Worm (Caenorhabditis elegans) whole organism, midembryonic: Measurements from ENCODE around the gene T03G6.7.

Experiments
- T22C8.4 ChIP-seq: fragments of 200-800 bp; sonication (Bioruptor generic); IDR thresholded peaks from 2 replicates; pipeline ENCODE4 v1.3.6; 2022; ENCODE audit warnings: missing genetic modification characterization, missing compliant biosample characterization
- cog-1 ChIP-seq: sonication (generic microtip); optimal IDR thresholded peaks from 2 replicates; lab custom pipeline; 2016; ENCODE audit warnings: missing genetic modification characterization, missing compliant biosample characterization
- flt-1 ChIP-seq: fragments of 200-800 bp; sonication (Bioruptor generic); IDR thresholded peaks from 2 replicates; pipeline ENCODE4 v1.3.6; 2022; ENCODE audit warnings: missing genetic modification characterization, missing compliant biosample characterization
- klf-2 ChIP-seq: fragments of 200-800 bp; sonication (Bioruptor generic); conservative IDR thresholded peaks from 2 replicates; pipeline ENCODE4 v1.3.6; 2022; ENCODE audit warnings: missing genetic modification reagents, missing genetic modification characterization, missing compliant biosample characterization
- med-1 ChIP-seq: sonication (generic microtip); optimal IDR thresholded peaks from 2 replicates; lab custom pipeline; 2017; ENCODE audit warnings: missing genetic modification characterization, mild to moderate bottlenecking, missing compliant biosample characterization, antibody characterized with exemption, missing genetic modification reagents; ENCODE audit not compliant: insufficient read depth
- ref-1 ChIP-seq: fragments of 200-800 bp; sonication (Bioruptor generic); conservative IDR thresholded peaks from 2 replicates; pipeline ENCODE4 v1.3.6; 2022; ENCODE audit warnings: missing genetic modification reagents, missing genetic modification characterization, missing compliant biosample characterization
- tab-1 ChIP-seq: fragments of 200-800 bp; sonication (Bioruptor generic); IDR thresholded peaks from 2 replicates; pipeline ENCODE4 v1.3.6; 2022; ENCODE audit warnings: missing genetic modification characterization, missing compliant biosample characterization
- ztf-23 ChIP-seq: fragments of 200-800 bp; sonication (Bioruptor generic); IDR thresholded peaks from 2 replicates; pipeline ENCODE4 v1.3.6; 2022; ENCODE audit warnings: missing genetic modification reagents, missing genetic modification characterization, missing compliant biosample characterization
- ztf-29 ChIP-seq: fragments of 200-800 bp; sonication (Bioruptor generic); IDR thresholded peaks from 2 replicates; pipeline ENCODE4 v1.3.6; 2022; ENCODE audit warnings: missing genetic modification reagents, missing genetic modification characterization, missing compliant biosample characterization

T03G6.7 gene

DNA sequence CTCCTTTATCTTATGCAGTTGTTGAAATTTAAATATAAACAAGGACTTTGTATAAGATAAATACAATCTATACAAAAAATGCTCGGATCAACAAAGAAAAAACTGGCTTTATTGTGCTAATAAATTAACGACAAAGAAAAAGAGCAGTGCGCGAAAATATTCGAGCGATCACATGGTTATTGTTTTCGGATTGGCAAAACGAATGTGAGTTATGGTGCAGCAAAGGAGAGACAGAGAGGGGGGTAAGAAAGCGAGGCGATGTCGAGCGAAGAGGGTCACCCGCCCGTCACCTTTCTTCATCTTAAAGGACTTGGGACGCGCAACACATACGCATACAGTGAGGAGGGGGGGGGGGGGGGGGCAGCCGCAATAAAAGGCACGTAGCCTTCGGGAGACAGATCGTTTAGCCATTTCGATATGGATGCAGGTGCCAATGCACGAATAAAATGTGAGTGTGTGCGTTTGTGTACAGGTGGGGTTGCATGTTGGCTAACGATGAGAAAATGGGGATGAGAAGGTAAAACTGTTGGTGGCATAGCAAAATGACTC is 10.6 kb upstream of the T03G6.7 start:
- TF ChIP-seq flt-1 (0 out of 2 replicates have a peak, but pooled peaks have one; percentile 57), tab-1 (GFP tag; lab: Robert Waterston, UW) (no peak), ztf-29 (GFP tag; lab: Robert Waterston, UW) (peak; percentile 46; the same call in 1 of the 2 replicates)

DNA sequence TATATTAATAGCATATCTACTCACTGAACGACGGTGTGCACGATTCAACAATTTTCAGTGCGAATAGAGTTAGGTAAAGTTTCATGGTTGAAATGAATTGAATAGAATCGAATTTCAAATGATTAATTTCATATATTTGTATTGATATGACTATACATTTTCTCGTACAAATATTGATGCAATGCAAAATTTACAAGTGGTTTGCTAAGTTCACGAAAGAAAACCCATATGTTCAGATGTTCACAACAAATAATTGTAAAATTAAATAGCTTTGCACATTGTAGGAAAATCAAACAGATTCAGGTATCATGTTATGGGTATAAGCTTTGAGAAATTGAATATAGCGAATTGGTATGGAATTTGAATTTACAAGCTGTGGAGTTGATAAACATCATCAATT is 8.2 kb upstream of the T03G6.7 start, which contains the start of gene H01M10.2:
Gene H01M10.2, minus strand, starts transcription at position 101 of the 400 bp plus-strand sequence.
- TF ChIP-seq flt-1 (no peak), tab-1 (GFP tag; lab: Robert Waterston, UW) (no peak), cog-1 (tag; lab: Kevin White, UChicago) (no peak), med-1 (GFP tag; lab: Kevin White, UChicago) (no peak)

DNA sequence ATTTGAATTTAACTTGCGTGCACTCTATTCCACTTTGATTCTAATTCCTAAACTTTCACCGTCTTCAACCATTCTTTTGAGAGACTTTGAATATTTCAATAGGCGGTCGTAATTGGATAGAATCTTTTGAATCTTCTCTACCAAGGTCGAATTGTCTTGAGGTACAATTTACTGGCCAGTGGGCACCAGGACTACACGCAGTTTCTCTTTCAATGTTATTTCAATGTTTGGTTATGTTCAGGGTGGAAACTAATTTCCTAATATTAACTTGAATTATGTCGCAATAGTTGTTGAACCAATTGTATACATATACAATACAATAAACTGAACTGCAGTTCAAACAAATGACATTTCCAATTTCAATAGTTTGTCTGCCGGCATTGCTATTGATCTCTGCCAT is 5.8 kb upstream of the T03G6.7 start:
- no peak for TF ChIP-seq klf-2 (GFP tag; lab: Robert Waterston, UW)
- no peak for TF ChIP-seq cog-1 (tag; lab: Kevin White, UChicago)
- no peak for TF ChIP-seq med-1 (GFP tag; lab: Kevin White, UChicago)
- TF ChIP-seq ref-1 (GFP tag; lab: Robert Waterston, UW), result no peak
- TF ChIP-seq T22C8.4 (GFP tag; lab: Robert Waterston, UW), result no peak
- no peak for TF ChIP-seq tab-1 (GFP tag; lab: Robert Waterston, UW)
- TF ChIP-seq flt-1, result no peak
- TF ChIP-seq ztf-23 (GFP tag; lab: Robert Waterston, UW), result no peak
- no peak for TF ChIP-seq ztf-29 (GFP tag; lab: Robert Waterston, UW)

DNA sequence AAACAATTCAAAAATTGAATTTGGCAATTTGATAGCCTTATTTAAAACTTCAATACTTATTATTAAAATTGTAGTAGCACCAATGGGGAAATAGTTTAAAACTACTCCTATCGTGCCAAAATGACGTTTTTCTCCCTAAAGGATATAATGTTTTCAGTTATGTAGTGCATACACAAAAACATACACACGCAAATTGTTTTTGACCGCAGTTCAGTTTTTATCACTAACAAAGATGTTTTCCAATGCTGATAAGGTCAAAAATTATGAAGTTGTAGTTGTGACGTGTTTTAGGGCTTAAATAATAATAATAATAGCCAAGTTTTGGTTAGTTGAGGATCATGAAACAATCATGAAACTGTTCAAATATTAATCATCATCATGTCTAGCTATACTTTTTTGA is 3.8 kb upstream of the T03G6.7 start:
- TF ChIP-seq med-1 (GFP tag; lab: Kevin White, UChicago) (no peak), T22C8.4 (GFP tag; lab: Robert Waterston, UW) (no peak), ztf-29 (GFP tag; lab: Robert Waterston, UW) (no peak), flt-1 (no peak), klf-2 (GFP tag; lab: Robert Waterston, UW) (no peak), ref-1 (GFP tag; lab: Robert Waterston, UW) (no peak), ztf-23 (GFP tag; lab: Robert Waterston, UW) (no peak), tab-1 (GFP tag; lab: Robert Waterston, UW) (no peak), cog-1 (tag; lab: Kevin White, UChicago) (no peak)

DNA sequence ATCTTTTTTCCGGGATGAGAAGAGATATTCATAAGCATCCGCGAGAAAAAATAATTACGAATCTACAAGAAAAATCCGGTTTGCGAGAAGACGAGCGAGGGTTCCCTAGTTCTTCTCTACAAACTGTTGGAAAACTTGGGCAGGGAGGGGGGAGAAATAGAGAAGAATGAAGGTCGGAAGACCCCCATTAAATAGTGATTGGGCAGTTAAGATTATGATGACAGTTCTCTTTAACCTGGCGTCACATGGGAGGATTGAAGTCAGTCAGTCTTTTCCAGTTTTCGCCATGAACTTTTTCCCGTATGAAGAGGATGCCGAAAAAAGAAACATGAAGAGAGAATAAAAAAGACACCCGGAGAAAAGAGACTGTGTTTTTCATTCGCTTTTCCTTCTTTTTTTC is 3.1 kb upstream of the T03G6.7 start:
- TF ChIP-seq ztf-23 (GFP tag; lab: Robert Waterston, UW) (no peak), tab-1 (GFP tag; lab: Robert Waterston, UW) (no peak), flt-1 (no peak), cog-1 (tag; lab: Kevin White, UChicago) (no peak), T22C8.4 (GFP tag; lab: Robert Waterston, UW) (no peak), ref-1 (GFP tag; lab: Robert Waterston, UW) (no peak), klf-2 (GFP tag; lab: Robert Waterston, UW) (no peak), ztf-29 (GFP tag; lab: Robert Waterston, UW) (no peak), med-1 (GFP tag; lab: Kevin White, UChicago) (no peak)

DNA sequence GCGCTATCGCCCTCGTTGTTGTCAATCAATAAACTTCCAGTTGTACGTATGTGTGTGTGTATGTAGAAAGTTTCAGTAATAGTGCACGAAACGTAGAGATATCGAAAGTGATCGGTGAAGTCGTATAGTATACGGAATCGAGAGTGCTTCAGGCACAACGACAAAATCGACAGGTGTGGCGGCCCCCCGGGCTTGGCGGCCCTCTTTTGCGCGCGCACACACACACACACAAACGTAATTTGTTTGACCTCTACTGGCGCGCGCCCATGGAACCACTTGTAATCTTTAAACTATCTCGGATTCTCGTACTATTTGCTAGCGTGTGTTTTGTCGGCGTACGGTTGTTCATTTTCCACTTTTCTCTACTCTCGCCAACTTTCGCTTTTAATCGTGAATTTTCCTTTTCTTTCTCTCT is 2.2 kb upstream of the T03G6.7 start:
- no peak for TF ChIP-seq med-1 (GFP tag; lab: Kevin White, UChicago)
- no peak for TF ChIP-seq flt-1
- no peak for TF ChIP-seq klf-2 (GFP tag; lab: Robert Waterston, UW)
- no peak for TF ChIP-seq tab-1 (GFP tag; lab: Robert Waterston, UW)
- peak; percentile 56 for TF ChIP-seq cog-1 (tag; lab: Kevin White, UChicago)
- no peak for TF ChIP-seq ref-1 (GFP tag; lab: Robert Waterston, UW)
- TF ChIP-seq ztf-23 (GFP tag; lab: Robert Waterston, UW), result 0 out of 2 replicates have a peak, but pooled peaks have one; percentile 49
- TF ChIP-seq T22C8.4 (GFP tag; lab: Robert Waterston, UW), result 0 out of 2 replicates have a peak, but pooled peaks have one; percentile 40
- TF ChIP-seq ztf-29 (GFP tag; lab: Robert Waterston, UW), result no peak

DNA sequence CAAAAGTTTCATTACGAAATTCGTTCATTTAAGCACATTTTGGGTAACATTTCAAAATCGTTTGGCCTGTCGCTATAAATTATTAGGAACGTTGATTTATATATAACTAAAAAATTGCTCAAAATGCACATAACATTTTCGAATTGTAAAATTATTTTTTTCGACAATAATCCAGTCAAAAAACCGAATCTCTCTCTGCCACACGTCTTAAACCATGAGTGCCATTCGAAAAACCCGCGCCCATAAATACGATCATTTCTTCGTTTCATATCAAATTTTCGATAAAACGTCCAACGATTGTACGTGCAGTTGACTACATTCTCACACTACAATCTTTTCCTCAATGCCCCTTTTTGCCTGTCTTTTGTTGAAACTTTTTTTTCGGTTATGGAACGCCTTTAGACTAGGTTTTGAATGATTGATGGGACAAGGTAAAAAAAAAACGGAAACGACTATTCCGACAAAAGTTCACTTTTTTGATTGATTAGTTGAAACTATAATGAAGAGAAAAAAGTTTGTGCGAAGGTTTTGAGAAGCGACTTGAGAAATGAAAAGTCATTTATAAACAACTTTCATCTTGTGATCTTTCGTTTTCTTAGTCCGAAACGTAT is 1.1 kb upstream of the T03G6.7 start:
- no peak for TF ChIP-seq med-1 (GFP tag; lab: Kevin White, UChicago)

DNA sequence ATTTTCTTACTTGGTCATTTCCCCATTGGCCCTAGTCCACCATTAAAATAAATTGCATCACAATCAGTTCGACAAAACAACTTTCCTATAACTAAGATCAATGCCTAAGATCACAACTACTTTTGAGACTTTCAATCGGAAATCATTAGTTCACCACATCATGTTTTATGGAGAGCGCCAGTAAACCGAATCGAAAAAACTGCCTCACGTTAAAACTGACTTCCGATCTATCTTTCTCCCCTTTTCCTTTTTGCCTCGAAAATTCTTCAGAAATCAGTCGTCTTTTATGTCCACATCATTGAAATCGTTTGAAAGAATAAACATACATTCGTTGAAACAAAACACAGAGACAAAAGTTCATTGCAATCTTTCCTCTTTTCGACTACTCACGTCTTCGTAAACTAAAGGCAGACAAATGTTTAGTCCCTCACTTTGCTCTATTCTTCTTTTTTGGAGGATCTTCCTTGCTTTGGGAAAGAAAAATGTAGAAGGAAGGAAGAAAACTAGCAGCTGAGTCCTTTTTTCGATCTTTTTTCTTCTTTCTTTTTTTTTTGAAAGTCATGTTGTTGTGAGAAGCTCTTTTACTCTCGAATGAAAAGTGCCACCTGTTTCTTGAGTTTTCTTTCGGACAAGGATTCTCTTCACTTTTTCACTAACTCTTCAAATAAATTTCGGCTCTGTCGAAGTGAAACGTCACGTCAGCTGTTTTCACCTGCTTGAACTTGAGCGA is 1.4 kb downstream of the T03G6.7 start:
- TF ChIP-seq med-1 (GFP tag; lab: Kevin White, UChicago) (no peak), ztf-29 (GFP tag; lab: Robert Waterston, UW) (no peak), T22C8.4 (GFP tag; lab: Robert Waterston, UW) (no peak), cog-1 (tag; lab: Kevin White, UChicago) (no peak), klf-2 (GFP tag; lab: Robert Waterston, UW) (no peak), ztf-23 (GFP tag; lab: Robert Waterston, UW) (no peak), flt-1 (no peak), tab-1 (GFP tag; lab: Robert Waterston, UW) (no peak), ref-1 (GFP tag; lab: Robert Waterston, UW) (no peak)

DNA sequence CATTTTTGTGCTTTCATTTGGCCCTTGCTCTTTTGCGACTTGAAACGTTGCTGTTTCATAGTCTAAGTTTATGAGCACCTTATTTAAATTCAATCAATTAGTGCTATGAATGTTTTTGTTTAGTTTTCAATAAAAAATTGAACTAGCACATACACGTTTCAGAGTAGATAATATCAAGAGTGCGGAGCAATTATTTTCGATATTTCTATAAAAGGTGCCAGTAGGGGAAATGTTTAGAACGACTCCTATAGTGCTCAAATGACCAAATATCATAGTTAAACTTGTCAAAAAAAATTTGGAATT is 1.9 kb downstream of the T03G6.7 start:
- no peak for TF ChIP-seq med-1 (GFP tag; lab: Kevin White, UChicago)
- no peak for TF ChIP-seq tab-1 (GFP tag; lab: Robert Waterston, UW)
- TF ChIP-seq ref-1 (GFP tag; lab: Robert Waterston, UW), result no peak
- TF ChIP-seq ztf-29 (GFP tag; lab: Robert Waterston, UW), result no peak
- no peak for TF ChIP-seq ztf-23 (GFP tag; lab: Robert Waterston, UW)
- TF ChIP-seq cog-1 (tag; lab: Kevin White, UChicago), result no peak
- TF ChIP-seq klf-2 (GFP tag; lab: Robert Waterston, UW), result no peak
- no peak for TF ChIP-seq flt-1
